Fruit fly (Drosophila melanogaster): Measurements from ENCODE around the gene CG14810.
A peak's percentile ranks its signal among the peaks of the same experiment; 100 is the strongest.

CG14810 gene

dm6 chrX:1858867-1859266 lies 38.7 kb upstream of the CG14810 start, which contains the start of gene Lamtor5 (continued):
- TF ChIP-seq seq (GFP tag; IDR thresholded peaks at IDR 0.05) (no peak), Dfd (GFP tag; optimal IDR thresholded peaks at IDR 0.05) (no peak), Atf6 (GFP tag; IDR thresholded peaks at IDR 0.05) (no peak), Doc3 (GFP tag; IDR thresholded peaks at IDR 0.05; ENCODE audit: partially characterized antibody) (no peak), Lpt (GFP tag; optimal IDR thresholded peaks at IDR 0.05) (no peak), bcd (GFP tag; optimal IDR thresholded peaks at IDR 0.05) (peak; percentile 48), BtbVII (GFP tag; optimal IDR thresholded peaks at IDR 0.05) (peak; percentile 53), NC2α (GFP tag; optimal IDR thresholded peaks at IDR 0.05) (no peak), lab (GFP tag; optimal IDR thresholded peaks at IDR 0.05) (peak; percentile 69), CG30020 (tag; optimal IDR thresholded peaks at IDR 0.05) (no peak), CG12236 (GFP tag; optimal IDR thresholded peaks at IDR 0.05) (no peak), schlank (tag; optimal IDR thresholded peaks at IDR 0.05) (no peak), Myb (GFP tag; optimal IDR thresholded peaks at IDR 0.05) (peak; percentile 38), CG5245 (GFP tag; optimal IDR thresholded peaks at IDR 0.05) (no peak), az2 (GFP tag; optimal IDR thresholded peaks at IDR 0.05) (peak; percentile 21), sima (GFP tag; optimal IDR thresholded peaks at IDR 0.05) (no peak), ems (GFP tag; optimal IDR thresholded peaks at IDR 0.05) (peak; percentile 46), CG18011 (GFP tag; optimal IDR thresholded peaks at IDR 0.05) (peak; percentile 40), br (optimal IDR thresholded peaks at IDR 0.05) (no peak), sna (GFP tag; IDR thresholded peaks at IDR 0.05; ENCODE audit: partially characterized antibody) (no peak), Stat92E (GFP tag; optimal IDR thresholded peaks at IDR 0.05) (peak in 1 of 3 experiments; percentile 15), ap (GFP tag; IDR thresholded peaks at IDR 0.05) (no peak), CG13296 (GFP tag; optimal IDR thresholded peaks at IDR 0.05) (peak; percentile 41), CG10979 (tag; optimal IDR thresholded peaks at IDR 0.05) (peak; percentile 30), CG1792 (GFP tag; optimal IDR thresholded peaks at IDR 0.05) (no peak), CG10209 (GFP tag; optimal IDR thresholded peaks at IDR 0.05) (peak; percentile 5), gcm2 (GFP tag; optimal IDR thresholded peaks at IDR 0.05) (no peak), CG13775 (GFP tag; optimal IDR thresholded peaks at IDR 0.05) (peak; percentile 45), Meics (GFP tag; optimal IDR thresholded peaks at IDR 0.05) (peak; percentile 54), CG3995 (GFP tag; optimal IDR thresholded peaks at IDR 0.05) (no peak), Nf-YB (GFP tag; optimal IDR thresholded peaks at IDR 0.05) (peak; percentile 19), Ptx1 (GFP tag; IDR thresholded peaks at IDR 0.05) (no peak), CG10543 (GFP tag; optimal IDR thresholded peaks at IDR 0.05) (peak; percentile 22), cas (GFP tag; IDR thresholded peaks at IDR 0.05) (peak; percentile 7; the same call in 1 of the 2 replicates), aop (GFP tag; IDR thresholded peaks at IDR 0.05) (no peak), CG3847 (GFP tag; IDR thresholded peaks at IDR 0.05) (no peak), sisA (GFP tag; IDR thresholded peaks at IDR 0.05) (peak; percentile 22; the same call in 1 of the 2 replicates), sr (GFP tag; IDR thresholded peaks at IDR 0.05) (no peak), z (GFP tag; IDR thresholded peaks at IDR 0.05) (no peak), Dip3 (GFP tag; optimal IDR thresholded peaks at IDR 0.05) (peak; percentile 30), CG7963 (GFP tag; IDR thresholded peaks at IDR 0.05; ENCODE audit: partially characterized antibody) (no peak), Ets97D (GFP tag; optimal IDR thresholded peaks at IDR 0.05) (peak; percentile 28), Sox100B (GFP tag; optimal IDR thresholded peaks at IDR 0.05) (no peak), tup (GFP tag; optimal IDR thresholded peaks at IDR 0.05) (no peak), Rx (GFP tag; IDR thresholded peaks at IDR 0.05) (no peak), slbo (GFP tag; IDR thresholded peaks at IDR 0.05) (peak; percentile 73), jigr1 (GFP tag; IDR thresholded peaks at IDR 0.05) (no peak), CG18262 (tag; optimal IDR thresholded peaks at IDR 0.05) (peak; percentile 32), CG9727 (GFP tag; optimal IDR thresholded peaks at IDR 0.05) (peak; percentile 46), CG15269 (tag; optimal IDR thresholded peaks at IDR 0.05) (peak; percentile 45), BEAF-32 (GFP tag; optimal IDR thresholded peaks at IDR 0.05) (peak; percentile 15), fd3F (GFP tag; optimal IDR thresholded peaks at IDR 0.05) (no peak)

Data from whole organism, embryonic.